Fruit fly (Drosophila melanogaster) whole organism, prepupa: Measurements from ENCODE around the gene ouib.

Experiments used
- Blimp-1 ChIP-seq: fragments of 200-800 bp; sonication (Bioruptor generic); optimal IDR thresholded peaks from 3 replicates; lab custom pipeline; 2017; ENCODE audit warnings: missing biosample characterization, missing genetic modification characterization, mild to moderate bottlenecking, moderate library complexity, missing genetic modification reagents
- CG10631 ChIP-seq: fragments of 200-800 bp; sonication (Bioruptor generic); optimal IDR thresholded peaks from 2 replicates; lab custom pipeline; 2016; ENCODE audit warnings: missing biosample characterization, missing genetic modification characterization
- CG10669 ChIP-seq: fragments of 200-800 bp; sonication (Bioruptor generic); optimal IDR thresholded peaks from 3 replicates; lab custom pipeline; 2018; ENCODE audit warnings: missing biosample characterization, mild to moderate bottlenecking, missing genetic modification characterization, moderate library complexity
- CG11294 ChIP-seq: fragments of 200-800 bp; sonication (Bioruptor generic); IDR thresholded peaks from 2 replicates; pipeline ENCODE4 v1.3.6; 2022; ENCODE audit warnings: missing biosample characterization, missing genetic modification characterization
- CG11762 ChIP-seq: fragments of 200-800 bp; sonication (Bioruptor generic); optimal IDR thresholded peaks from 3 replicates; lab custom pipeline; 2016; ENCODE audit warnings: missing biosample characterization, missing genetic modification characterization; ENCODE audit not compliant: insufficient read depth
- CG15336 ChIP-seq: fragments of 200-800 bp; sonication (Bioruptor generic); IDR thresholded peaks from 2 replicates; pipeline ENCODE4 v1.3.6; 2022; ENCODE audit warnings: missing biosample characterization, missing genetic modification characterization
- CG32006 ChIP-seq: fragments of 200-800 bp; sonication (Bioruptor generic); optimal IDR thresholded peaks from 3 replicates; lab custom pipeline; 2017; ENCODE audit warnings: missing biosample characterization, mild to moderate bottlenecking, missing genetic modification characterization
- CG6163 ChIP-seq: fragments of 200-800 bp; sonication (Bioruptor generic); IDR thresholded peaks from 3 replicates; pipeline ENCODE4 v1.3.6; 2022; ENCODE audit warnings: missing biosample characterization, missing genetic modification characterization
- CG6792 ChIP-seq: fragments of 200-800 bp; sonication (Bioruptor generic); optimal IDR thresholded peaks from 3 replicates; lab custom pipeline; 2016; ENCODE audit warnings: missing biosample characterization, missing genetic modification characterization
- Eip75B ChIP-seq: fragments of 200-800 bp; sonication (Bioruptor generic); optimal IDR thresholded peaks from 3 replicates; lab custom pipeline; 2016; ENCODE audit warnings: missing biosample characterization, missing genetic modification characterization
- Eip93F ChIP-seq: fragments of 200-800 bp; sonication (Bioruptor generic); optimal IDR thresholded peaks from 2 replicates; lab custom pipeline; 2016; ENCODE audit warnings: missing biosample characterization, mild to moderate bottlenecking, missing genetic modification characterization
- Ets96B ChIP-seq: fragments of 200-800 bp; optimal IDR thresholded peaks from 2 replicates; lab custom pipeline; 2019; ENCODE audit warnings: missing biosample characterization, mild to moderate bottlenecking, missing genetic modification characterization, moderate library complexity
- Hr39 ChIP-seq: fragments of 200-800 bp; sonication (Bioruptor generic); optimal IDR thresholded peaks from 2 replicates; lab custom pipeline; 2016; ENCODE audit warnings: missing biosample characterization, missing genetic modification characterization
- Lpt ChIP-seq: fragments of 200-800 bp; sonication (Bioruptor generic); optimal IDR thresholded peaks from 3 replicates; lab custom pipeline; 2016; ENCODE audit warnings: missing biosample characterization, missing genetic modification characterization
- Sox102F ChIP-seq: fragments of 200-800 bp; sonication (Bioruptor generic); optimal IDR thresholded peaks from 2 replicates; lab custom pipeline; 2016; ENCODE audit warnings: missing biosample characterization, mild to moderate bottlenecking, missing genetic modification characterization
- cyc ChIP-seq: fragments of 200-800 bp; sonication (Bioruptor generic); optimal IDR thresholded peaks from 3 replicates; lab custom pipeline; 2016; ENCODE audit warnings: missing biosample characterization, missing genetic modification characterization
- dsx ChIP-seq: fragments of 200-800 bp; optimal IDR thresholded peaks from 3 replicates; lab custom pipeline; 2019; ENCODE audit warnings: missing biosample characterization, mild to moderate bottlenecking, missing genetic modification characterization, moderate library complexity; ENCODE audit not compliant: poor library complexity, severe bottlenecking
- esn ChIP-seq: fragments of 200-800 bp; sonication (Bioruptor generic); optimal IDR thresholded peaks from 2 replicates; lab custom pipeline; 2016; ENCODE audit warnings: missing biosample characterization, mild to moderate bottlenecking, missing genetic modification characterization, moderate library complexity
- fkh ChIP-seq: fragments of 200-800 bp; sonication (Bioruptor generic); optimal IDR thresholded peaks from 3 replicates; lab custom pipeline; 2017; ENCODE audit warnings: missing biosample characterization, mild to moderate bottlenecking, missing genetic modification characterization, moderate library complexity
- lz ChIP-seq: fragments of 200-800 bp; sonication (Bioruptor generic); optimal IDR thresholded peaks from 3 replicates; lab custom pipeline; 2016; ENCODE audit warnings: missing biosample characterization, missing genetic modification characterization
- pdm3 ChIP-seq: fragments of 200-800 bp; sonication (Bioruptor generic); optimal IDR thresholded peaks from 3 replicates; lab custom pipeline; 2016; ENCODE audit warnings: missing biosample characterization, missing genetic modification characterization
- salr ChIP-seq, 2 experiments: fragments of 200-800 bp; sonication (Bioruptor generic); optimal IDR thresholded peaks; 3 replicates each; lab custom pipeline; 2016 to 2018; ENCODE audit warnings: missing biosample characterization in 2 of 2, missing genetic modification characterization in 2 of 2, mild to moderate bottlenecking in 1 of 2
- spab ChIP-seq: fragments of 200-800 bp; sonication (Bioruptor generic); optimal IDR thresholded peaks from 2 replicates; lab custom pipeline; 2017; ENCODE audit warnings: missing biosample characterization, mild to moderate bottlenecking, missing genetic modification characterization, missing genetic modification reagents

Gene ouib

DNA sequence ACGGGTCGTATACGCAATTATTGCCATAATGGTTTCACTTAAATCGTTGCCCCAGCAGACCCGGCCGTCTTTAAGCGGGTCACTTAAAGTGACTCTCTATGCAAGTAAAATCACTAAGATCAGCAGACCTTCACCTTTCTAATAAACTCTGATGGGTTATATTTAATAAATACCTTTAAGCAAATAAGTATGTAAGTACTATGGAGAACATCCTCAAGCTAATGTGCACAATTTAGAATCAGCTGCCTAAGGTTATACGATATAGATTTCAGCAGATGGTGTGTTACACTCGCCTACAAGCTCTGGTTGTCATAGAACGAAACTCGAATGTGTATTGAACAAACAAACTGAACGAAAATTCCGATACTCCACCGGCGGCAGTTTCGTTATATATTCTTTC is 43.8 kb downstream of the ouib start, which contains the start of gene CG8236:
Gene CG8236, plus strand, starts transcription at position 301 of the 400 bp plus-strand sequence.
- TF ChIP-seq dsx = no peak

DNA sequence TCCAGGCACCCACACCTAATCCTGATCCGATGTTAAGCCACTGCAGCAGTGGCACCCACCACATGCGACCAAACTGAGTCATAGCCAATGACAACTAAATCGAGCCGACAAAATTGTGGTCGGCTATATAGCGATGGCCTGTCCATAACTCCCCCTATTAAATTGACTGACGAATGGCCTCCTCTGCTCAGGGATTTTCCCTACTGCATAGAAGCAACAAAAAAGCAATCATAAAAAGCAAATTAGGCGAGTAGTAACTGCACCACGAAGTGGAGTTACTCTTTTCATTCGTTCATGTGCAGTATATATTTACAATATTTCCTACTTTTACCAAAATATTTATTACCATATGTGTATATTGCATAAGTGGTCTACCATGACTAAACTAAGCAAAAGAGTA is 47.3 kb downstream of the ouib start, which contains the start of gene CG13318:
Gene CG13318, minus strand, starts transcription at position 101 of the 400 bp plus-strand sequence.
- TF ChIP-seq salr (GFP tag; optimal IDR thresholded peaks at IDR 0.05; lab: Kevin White, UChicago) = no peak
- no peak for TF ChIP-seq CG10631
- no peak for TF ChIP-seq CG11294 (GFP tag; lab: Robert Waterston, UW)
- TF ChIP-seq Eip93F (GFP tag; lab: Kevin White, UChicago) = no peak
- TF ChIP-seq spab (GFP tag; lab: Kevin White, UChicago) = no peak
- no peak for TF ChIP-seq esn (GFP tag; lab: Kevin White, UChicago)
- no peak for TF ChIP-seq lz (GFP tag; lab: Kevin White, UChicago)
- TF ChIP-seq cyc (GFP tag; lab: Kevin White, UChicago) = no peak
- TF ChIP-seq Lpt (GFP tag; lab: Kevin White, UChicago) = no peak
- TF ChIP-seq dsx = no peak
- no peak for TF ChIP-seq CG15336 (GFP tag; lab: Robert Waterston, UW)
- no peak for TF ChIP-seq CG32006 (GFP tag; lab: Kevin White, UChicago)
- TF ChIP-seq CG11762 (GFP tag; lab: Kevin White, UChicago) = no peak
- no peak for TF ChIP-seq CG10669 (GFP tag; lab: Kevin White, UChicago)
- no peak for TF ChIP-seq pdm3 (GFP tag; lab: Kevin White, UChicago)
- TF ChIP-seq CG6792 (GFP tag; lab: Kevin White, UChicago) = no peak
- TF ChIP-seq Blimp-1 (GFP tag; lab: Kevin White, UChicago) = no peak
- TF ChIP-seq Sox102F (GFP tag; lab: Kevin White, UChicago) = no peak
- TF ChIP-seq Hr39 = no peak
- TF ChIP-seq fkh = no peak
- TF ChIP-seq, all 60 proteins: peak for 0

- no peak for TF ChIP-seq Ets96B (tag; lab: Kevin White, UChicago)
- no peak for TF ChIP-seq CG6163 (GFP tag; lab: Robert Waterston, UW)
- no peak for TF ChIP-seq Eip75B (GFP tag; lab: Kevin White, UChicago)
Measured at dm6 chr3R:8773135-8773534, 47.9 kb downstream of the ouib start, which contains the start of gene CG34301. CG34301 (plus strand) TSS chr3R:8773435.
